Fruit fly (Drosophila melanogaster) whole organism, embryonic: Measurements from ENCODE around the gene Prp39.

Source experiments
- Ada2b ChIP-seq: fragments of 200-800 bp; sonication (Bioruptor generic); IDR thresholded peaks from 2 replicates; pipeline ENCODE4 v1.3.6; 2022; ENCODE audit warnings: missing biosample characterization, missing genetic modification characterization
- Blimp-1 ChIP-seq: fragments of 200-800 bp; sonication (Bioruptor generic); optimal IDR thresholded peaks from 3 replicates; lab custom pipeline; 2018; ENCODE audit warnings: missing biosample characterization, missing genetic modification characterization, mild to moderate bottlenecking, moderate library complexity, missing genetic modification reagents
- CG1024 ChIP-seq: fragments of 200-800 bp; sonication (Bioruptor generic); IDR thresholded peaks from 2 replicates; pipeline ENCODE4 v1.3.6; 2022; ENCODE audit warnings: missing biosample characterization, missing genetic modification characterization
- CG10462 ChIP-seq: fragments of 200-800 bp; sonication (Bioruptor generic); optimal IDR thresholded peaks from 2 replicates; lab custom pipeline; 2016; ENCODE audit warnings: missing biosample characterization, missing genetic modification characterization
- CG13624 ChIP-seq: fragments of 200-800 bp; sonication (Bioruptor generic); optimal IDR thresholded peaks from 2 replicates; lab custom pipeline; 2016; ENCODE audit warnings: missing biosample characterization, missing genetic modification characterization
- CG14667 ChIP-seq: fragments of 200-800 bp; sonication (Bioruptor generic); IDR thresholded peaks from 2 replicates; pipeline ENCODE4 v1.3.6; 2022; ENCODE audit warnings: missing biosample characterization, missing genetic modification characterization
- CG15514 ChIP-seq: fragments of 200-800 bp; sonication (Bioruptor generic); optimal IDR thresholded peaks from 3 replicates; lab custom pipeline; 2017; ENCODE audit warnings: missing biosample characterization, missing genetic modification characterization, mild to moderate bottlenecking, moderate library complexity, missing genetic modification reagents
- CG16813 ChIP-seq: fragments of 200-800 bp; sonication (Bioruptor generic); IDR thresholded peaks from 3 replicates; pipeline ENCODE4 v1.3.6; 2022; ENCODE audit warnings: missing biosample characterization, missing genetic modification characterization; ENCODE audit not compliant: partially characterized antibody
- CG17328 ChIP-seq: fragments of 200-800 bp; sonication (Bioruptor generic); IDR thresholded peaks from 2 replicates; pipeline ENCODE4 v1.3.6; 2022; ENCODE audit warnings: missing biosample characterization, missing genetic modification characterization
- CG1792 ChIP-seq: fragments of 200-800 bp; sonication (Bioruptor generic); optimal IDR thresholded peaks from 2 replicates; lab custom pipeline; 2016; ENCODE audit warnings: missing biosample characterization, missing genetic modification characterization
- CG18619 ChIP-seq: fragments of 200-800 bp; sonication (Bioruptor generic); optimal IDR thresholded peaks from 3 replicates; lab custom pipeline; 2017; ENCODE audit warnings: missing biosample characterization, mild to moderate bottlenecking, missing genetic modification characterization
- CG2202 ChIP-seq: fragments of 200-800 bp; sonication (Bioruptor generic); optimal IDR thresholded peaks from 2 replicates; lab custom pipeline; 2018; ENCODE audit warnings: missing biosample characterization, mild to moderate bottlenecking, missing genetic modification characterization
- CG31365 ChIP-seq: fragments of 200-800 bp; sonication (Bioruptor generic); optimal IDR thresholded peaks from 2 replicates; lab custom pipeline; 2018; ENCODE audit warnings: missing biosample characterization, mild to moderate bottlenecking, missing genetic modification characterization
- CG3281 ChIP-seq: fragments of 200-800 bp; sonication (Bioruptor generic); optimal IDR thresholded peaks from 3 replicates; lab custom pipeline; 2017; ENCODE audit warnings: missing biosample characterization, mild to moderate bottlenecking, missing genetic modification characterization
- CG33213 ChIP-seq: fragments of 200-800 bp; sonication (Bioruptor generic); optimal IDR thresholded peaks from 3 replicates; lab custom pipeline; 2016; ENCODE audit warnings: missing biosample characterization, missing genetic modification characterization
- CG33557 ChIP-seq: fragments of 200-800 bp; sonication (Bioruptor generic); optimal IDR thresholded peaks from 2 replicates; lab custom pipeline; 2019; ENCODE audit warnings: missing biosample characterization, mild to moderate bottlenecking, missing genetic modification characterization, moderate library complexity
- CG3407 ChIP-seq: fragments of 200-800 bp; sonication (Bioruptor generic); optimal IDR thresholded peaks from 2 replicates; lab custom pipeline; 2018; ENCODE audit warnings: missing biosample characterization, mild to moderate bottlenecking, missing genetic modification characterization
- CG4404 ChIP-seq: fragments of 200-800 bp; sonication (Bioruptor generic); IDR thresholded peaks from 2 replicates; pipeline ENCODE4 v1.3.6; 2022; ENCODE audit warnings: missing biosample characterization, missing genetic modification characterization
- CG4854 ChIP-seq: fragments of 200-800 bp; sonication (Bioruptor generic); optimal IDR thresholded peaks from 2 replicates; lab custom pipeline; 2016; ENCODE audit warnings: missing biosample characterization, missing genetic modification characterization, inconsistent platforms
- CG6683 ChIP-seq: fragments of 200-800 bp; sonication (Bioruptor generic); optimal IDR thresholded peaks from 2 replicates; lab custom pipeline; 2017; ENCODE audit warnings: missing biosample characterization, mild to moderate bottlenecking, missing genetic modification characterization, missing genetic modification reagents
- CG6689 ChIP-seq: fragments of 200-800 bp; sonication (Bioruptor generic); IDR thresholded peaks from 2 replicates; pipeline ENCODE4 v1.3.6; 2022; ENCODE audit warnings: missing biosample characterization, missing genetic modification characterization
- CG6813 ChIP-seq: fragments of 200-800 bp; sonication (Bioruptor generic); optimal IDR thresholded peaks from 2 replicates; lab custom pipeline; 2017; ENCODE audit warnings: missing biosample characterization, missing genetic modification characterization, mild to moderate bottlenecking, moderate library complexity, missing genetic modification reagents
- Dad ChIP-seq: fragments of 200-800 bp; sonication (Bioruptor generic); optimal IDR thresholded peaks from 3 replicates; lab custom pipeline; 2016; ENCODE audit warnings: missing biosample characterization, missing genetic modification characterization
- Doc2 ChIP-seq: fragments of 200-800 bp; sonication (Bioruptor generic); IDR thresholded peaks from 2 replicates; pipeline ENCODE4 v1.3.6; 2022; ENCODE audit warnings: missing biosample characterization, missing genetic modification characterization
- Fer1 ChIP-seq: fragments of 200-800 bp; sonication (Bioruptor generic); optimal IDR thresholded peaks from 2 replicates; lab custom pipeline; 2017; ENCODE audit warnings: missing biosample characterization, mild to moderate bottlenecking, missing genetic modification characterization
- Gug ChIP-seq: fragments of 200-800 bp; sonication (Bioruptor generic); IDR thresholded peaks from 4 replicates; pipeline ENCODE4 v1.3.6; 2022; ENCODE audit warnings: missing biosample characterization, missing genetic modification characterization
- Hand ChIP-seq: fragments of 200-800 bp; sonication (Bioruptor generic); optimal IDR thresholded peaks from 2 replicates; lab custom pipeline; 2017; ENCODE audit warnings: mild to moderate bottlenecking, missing biosample characterization, missing genetic modification reagents, missing genetic modification characterization
- Jarid2 ChIP-seq: fragments of 200-800 bp; sonication (Bioruptor generic); optimal IDR thresholded peaks from 3 replicates; lab custom pipeline; 2017; ENCODE audit warnings: mild to moderate bottlenecking, missing biosample characterization, missing genetic modification reagents, missing genetic modification characterization
- Lpt ChIP-seq: fragments of >200 bp; optimal IDR thresholded peaks from 2 replicates; lab custom pipeline; 2018; ENCODE audit warnings: missing biosample characterization, missing genetic modification characterization
- NK7.1 ChIP-seq: fragments of 200-800 bp; sonication (Bioruptor generic); optimal IDR thresholded peaks from 3 replicates; lab custom pipeline; 2016; ENCODE audit warnings: missing biosample characterization, missing genetic modification characterization
- Optix ChIP-seq: fragments of 200-800 bp; sonication (Bioruptor generic); IDR thresholded peaks from 3 replicates; pipeline ENCODE4 v1.3.6; 2022; ENCODE audit warnings: missing biosample characterization, missing genetic modification characterization
- Sry-β ChIP-seq: fragments of 200-800 bp; sonication (Bioruptor generic); optimal IDR thresholded peaks from 2 replicates; lab custom pipeline; 2018; ENCODE audit warnings: missing biosample characterization, mild to moderate bottlenecking, missing genetic modification characterization, moderate library complexity
- amos ChIP-seq: fragments of 200-800 bp; sonication (Bioruptor generic); IDR thresholded peaks from 2 replicates; pipeline ENCODE4 v1.3.6; 2022; ENCODE audit warnings: missing biosample characterization, missing genetic modification characterization; ENCODE audit not compliant: partially characterized antibody
- ap ChIP-seq: fragments of 200-800 bp; sonication (Bioruptor generic); IDR thresholded peaks from 2 replicates; pipeline ENCODE4 v1.3.6; 2022; ENCODE audit warnings: missing biosample characterization, missing genetic modification characterization
- btn ChIP-seq: fragments of 200-800 bp; sonication (Bioruptor generic); optimal IDR thresholded peaks from 2 replicates; lab custom pipeline; 2016; ENCODE audit warnings: missing biosample characterization, missing genetic modification characterization
- cg ChIP-seq: fragments of 200-800 bp; sonication (Bioruptor generic); optimal IDR thresholded peaks from 3 replicates; lab custom pipeline; 2019; ENCODE audit warnings: missing biosample characterization, mild to moderate bottlenecking, missing genetic modification characterization, moderate library complexity
- ci ChIP-seq: fragments of 200-800 bp; sonication (Bioruptor generic); IDR thresholded peaks from 3 replicates; pipeline ENCODE4 v1.3.6; 2022; ENCODE audit warnings: missing biosample characterization, missing genetic modification characterization
- dmrt11E ChIP-seq: fragments of 200-800 bp; sonication (Bioruptor generic); optimal IDR thresholded peaks from 3 replicates; lab custom pipeline; 2018; ENCODE audit warnings: missing biosample characterization, mild to moderate bottlenecking, missing genetic modification characterization, moderate library complexity
- dmrt99B ChIP-seq: fragments of 200-800 bp; sonication (Bioruptor generic); optimal IDR thresholded peaks from 2 replicates; lab custom pipeline; 2018; ENCODE audit warnings: missing biosample characterization, mild to moderate bottlenecking, missing genetic modification characterization, moderate library complexity
- emc ChIP-seq: fragments of 200-800 bp; sonication (Bioruptor generic); optimal IDR thresholded peaks from 2 replicates; lab custom pipeline; 2016; ENCODE audit warnings: missing biosample characterization, missing genetic modification characterization
- jigr1 ChIP-seq: fragments of 200-800 bp; sonication (Bioruptor generic); IDR thresholded peaks from 3 replicates; pipeline ENCODE4 v1.3.6; 2022; ENCODE audit warnings: missing biosample characterization, missing genetic modification characterization
- luna ChIP-seq: fragments of 200-800 bp; sonication (Bioruptor generic); optimal IDR thresholded peaks from 2 replicates; lab custom pipeline; 2016; ENCODE audit warnings: missing biosample characterization, missing genetic modification characterization
- oc ChIP-seq: fragments of 200-800 bp; sonication (Bioruptor generic); optimal IDR thresholded peaks from 2 replicates; lab custom pipeline; 2018; ENCODE audit warnings: missing biosample characterization, mild to moderate bottlenecking, missing genetic modification characterization, moderate library complexity
- p53 ChIP-seq: fragments of 200-800 bp; sonication (Bioruptor generic); optimal IDR thresholded peaks from 2 replicates; lab custom pipeline; 2016; ENCODE audit warnings: missing biosample characterization, missing genetic modification characterization
- sc ChIP-seq, 3 experiments: fragments of >200 bp in 2 of 3; fragments of 200-800 bp in 1 of 3; sonication (Bioruptor generic) in 1 of 3; optimal IDR thresholded peaks; 2 replicates in 2 of 3; 3 replicates in 1 of 3; lab custom pipeline; 2017; ENCODE audit warnings: mild to moderate bottlenecking in 1 of 3, missing biosample characterization in 1 of 3, missing genetic modification characterization in 1 of 3, missing genetic modification reagents in 1 of 3
- sim ChIP-seq: fragments of 200-800 bp; sonication (Bioruptor generic); IDR thresholded peaks from 2 replicates; pipeline ENCODE4 v1.3.6; 2022; ENCODE audit warnings: missing biosample characterization, missing genetic modification characterization
- sob ChIP-seq: fragments of 200-800 bp; sonication (Bioruptor generic); IDR thresholded peaks from 2 replicates; pipeline ENCODE4 v1.3.6; 2022; ENCODE audit warnings: missing biosample characterization, missing genetic modification characterization
- trh ChIP-seq: fragments of 200-800 bp; sonication (Bioruptor generic); optimal IDR thresholded peaks from 2 replicates; lab custom pipeline; 2016; ENCODE audit warnings: missing biosample characterization, missing genetic modification characterization
- unpg ChIP-seq: fragments of 200-800 bp; sonication (Bioruptor generic); optimal IDR thresholded peaks from 3 replicates; lab custom pipeline; 2018; ENCODE audit warnings: missing biosample characterization, mild to moderate bottlenecking, missing genetic modification characterization, moderate library complexity

Prp39 gene

DNA sequence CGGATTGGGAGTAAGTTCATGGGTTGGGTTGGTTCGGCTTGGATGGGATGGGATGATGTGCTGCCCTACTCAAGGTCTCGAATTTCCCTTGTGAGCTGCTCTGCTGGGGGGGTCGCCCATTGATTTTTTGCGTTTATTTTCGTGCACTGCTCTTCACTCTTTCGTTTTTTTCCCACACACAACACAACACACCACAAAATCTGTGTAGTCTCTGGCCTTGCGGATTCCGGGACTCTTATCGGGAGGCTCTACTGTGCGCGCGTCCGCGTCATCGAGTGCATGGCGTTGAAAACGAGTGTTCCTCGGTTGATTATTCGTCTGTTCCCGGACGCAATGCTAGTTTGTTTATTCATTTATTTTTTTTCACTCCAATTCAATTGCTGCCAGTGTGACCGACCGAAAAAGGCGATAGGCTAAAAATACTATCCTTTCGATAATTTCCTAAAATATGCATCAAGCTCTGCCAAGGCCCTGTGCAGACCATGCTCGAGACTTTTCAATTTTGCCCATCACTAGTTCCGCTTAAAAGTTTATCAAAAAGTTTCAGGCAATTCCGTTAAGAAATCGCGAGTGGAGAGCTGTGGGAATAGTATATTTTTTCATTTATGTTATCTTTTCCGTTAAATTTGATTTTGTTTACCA lies 19.8 kb downstream of the Prp39 start, which contains the start of gene WASp (continued):
- TF ChIP-seq CG4404 (GFP tag; lab: Robert Waterston, UW) (no peak), Dad (GFP tag; lab: Kevin White, UChicago) (peak; percentile 68), Doc2 (GFP tag; lab: Robert Waterston, UW) (no peak), CG6813 (peak; percentile 63), luna (peak; percentile 73), CG16813 (GFP tag; lab: Robert Waterston, UW) (peak; percentile 51; the same call in 2 of the 3 replicates), CG14667 (peak; percentile 30; the same call in 1 of the 2 replicates), Ada2b (GFP tag; lab: Robert Waterston, UW) (0 out of 2 replicates have a peak, but pooled peaks have one; percentile 33), CG3407 (GFP tag; lab: Kevin White, UChicago) (peak; percentile 58), CG10462 (GFP tag; lab: Kevin White, UChicago) (peak; percentile 36), sc (optimal IDR thresholded peaks at IDR 0.05; lab: Kevin White, UChicago) (no peak), sc (GFP tag; optimal IDR thresholded peaks at IDR 0.05; lab: Kevin White, UChicago) (peak; percentile 19), btn (peak; percentile 37), oc (tag; lab: Kevin White, UChicago) (peak; percentile 26), CG6683 (peak; percentile 42), Sry-β (no peak), CG33213 (peak; percentile 94), dmrt11E (tag; lab: Kevin White, UChicago) (peak; percentile 51), CG1792 (GFP tag; lab: Kevin White, UChicago) (no peak), jigr1 (GFP tag; lab: Robert Waterston, UW) (no peak), Lpt (no peak), ci (GFP tag; lab: Robert Waterston, UW) (peak; percentile 94), ap (GFP tag; lab: Robert Waterston, UW) (0 out of 2 replicates have a peak, but pooled peaks have one; percentile 34), CG4854 (GFP tag; lab: Kevin White, UChicago) (no peak), emc (GFP tag; lab: Kevin White, UChicago) (peak; percentile 75), CG31365 (peak; percentile 64), CG17328 (GFP tag; lab: Robert Waterston, UW) (peak; percentile 68), CG3281 (GFP tag; lab: Kevin White, UChicago) (no peak), dmrt99B (no peak), CG1024 (GFP tag; lab: Robert Waterston, UW) (peak; percentile 81), CG15514 (GFP tag; lab: Kevin White, UChicago) (peak; percentile 88), cg (no peak), sim (GFP tag; lab: Robert Waterston, UW) (0 out of 2 replicates have a peak, but pooled peaks have one; percentile 26), Jarid2 (GFP tag; lab: Kevin White, UChicago) (no peak), CG6689 (GFP tag; lab: Robert Waterston, UW) (peak; percentile 36; the same call in 1 of the 2 replicates), Blimp-1 (GFP tag; lab: Kevin White, UChicago) (peak; percentile 45), amos (peak; percentile 68), NK7.1 (GFP tag; lab: Kevin White, UChicago) (peak; percentile 63), unpg (GFP tag; lab: Kevin White, UChicago) (peak; percentile 79), Optix (peak; percentile 42; the same call in 1 of the 3 replicates), CG18619 (GFP tag; lab: Kevin White, UChicago) (peak; percentile 72), p53 (GFP tag; lab: Kevin White, UChicago) (peak; percentile 57), Fer1 (no peak), Hand (GFP tag; lab: Kevin White, UChicago) (no peak), Gug (peak; percentile 28; the same call in 1 of the 4 replicates), trh (GFP tag; lab: Kevin White, UChicago) (peak; percentile 63), CG13624 (peak; percentile 85), CG2202 (tag; lab: Kevin White, UChicago) (peak; percentile 41), sob (peak; percentile 81), CG33557 (GFP tag; lab: Kevin White, UChicago) (peak; percentile 46)
